Fruit fly (Drosophila melanogaster) whole organism, embryonic: ENCODE results near the gene Cep164.

Experiments
- Ada2b ChIP-seq: fragments of 200-800 bp; sonication (Bioruptor generic); IDR thresholded peaks from 2 replicates; pipeline ENCODE4 v1.3.6; 2022; ENCODE audit warnings: missing biosample characterization, missing genetic modification characterization
- Asciz ChIP-seq: fragments of 200-800 bp; sonication (Bioruptor generic); optimal IDR thresholded peaks from 2 replicates; lab custom pipeline; 2017; ENCODE audit warnings: missing biosample characterization, mild to moderate bottlenecking, missing genetic modification characterization, missing genetic modification reagents
- BEAF-32 ChIP-seq: fragments of 200-800 bp; sonication (Bioruptor generic); optimal IDR thresholded peaks from 3 replicates; lab custom pipeline; 2017; ENCODE audit warnings: missing biosample characterization, missing genetic modification characterization, mild to moderate bottlenecking, moderate library complexity, missing genetic modification reagents
- CG10321 ChIP-seq: fragments of 200-800 bp; sonication (Bioruptor generic); IDR thresholded peaks from 2 replicates; pipeline ENCODE4 v1.3.6; 2022; ENCODE audit warnings: missing biosample characterization, missing genetic modification characterization
- CG10959 ChIP-seq: fragments of 200-800 bp; sonication (Bioruptor generic); IDR thresholded peaks from 2 replicates; pipeline ENCODE4 v1.3.6; 2022; ENCODE audit warnings: missing biosample characterization, missing genetic modification characterization
- CG11093 ChIP-seq: fragments of 200-800 bp; sonication (Bioruptor generic); IDR thresholded peaks from 3 replicates; pipeline ENCODE4 v1.3.6; 2022; ENCODE audit warnings: missing biosample characterization, missing genetic modification characterization
- CG11560 ChIP-seq: fragments of 200-800 bp; sonication (Bioruptor generic); IDR thresholded peaks from 3 replicates; pipeline ENCODE4 v1.3.6; 2022; ENCODE audit warnings: missing biosample characterization, missing genetic modification characterization
- CG12104 ChIP-seq: fragments of 200-800 bp; sonication (Bioruptor generic); optimal IDR thresholded peaks from 3 replicates; lab custom pipeline; 2016; ENCODE audit warnings: missing biosample characterization, missing genetic modification characterization
- CG12155 ChIP-seq: fragments of 200-800 bp; sonication (Bioruptor generic); optimal IDR thresholded peaks from 3 replicates; lab custom pipeline; 2016; ENCODE audit warnings: missing biosample characterization, missing genetic modification characterization
- CG13123 ChIP-seq: fragments of 200-800 bp; sonication (Bioruptor generic); optimal IDR thresholded peaks from 2 replicates; lab custom pipeline; 2016; ENCODE audit warnings: missing biosample characterization, missing genetic modification characterization
- CG17802 ChIP-seq: fragments of 200-800 bp; sonication (Bioruptor generic); optimal IDR thresholded peaks from 2 replicates; lab custom pipeline; 2018; ENCODE audit warnings: missing biosample characterization, mild to moderate bottlenecking, missing genetic modification characterization, moderate library complexity
- CG2202 ChIP-seq: fragments of 200-800 bp; sonication (Bioruptor generic); optimal IDR thresholded peaks from 2 replicates; lab custom pipeline; 2018; ENCODE audit warnings: missing biosample characterization, mild to moderate bottlenecking, missing genetic modification characterization
- CG31224 ChIP-seq: fragments of 200-800 bp; sonication (Bioruptor generic); IDR thresholded peaks from 2 replicates; pipeline ENCODE4 v1.3.6; 2022; ENCODE audit warnings: missing biosample characterization, missing genetic modification characterization
- CG33213 ChIP-seq: fragments of 200-800 bp; sonication (Bioruptor generic); optimal IDR thresholded peaks from 3 replicates; lab custom pipeline; 2016; ENCODE audit warnings: missing biosample characterization, missing genetic modification characterization
- CG3726 ChIP-seq: fragments of 200-800 bp; sonication (Bioruptor generic); IDR thresholded peaks from 3 replicates; pipeline ENCODE4, ENCODE4 v1.3.6; 2022; ENCODE audit warnings: missing biosample characterization, missing genetic modification characterization
- CHES-1-like ChIP-seq: fragments of 200-800 bp; sonication (Bioruptor generic); optimal IDR thresholded peaks from 2 replicates; lab custom pipeline; 2016; ENCODE audit warnings: missing biosample characterization, missing genetic modification characterization
- Chrac-16 ChIP-seq: fragments of 200-800 bp; sonication (Bioruptor generic); optimal IDR thresholded peaks from 3 replicates; lab custom pipeline; 2016; ENCODE audit warnings: missing biosample characterization, missing genetic modification characterization
- D19A ChIP-seq: fragments of 200-800 bp; optimal IDR thresholded peaks from 3 replicates; lab custom pipeline; 2019; ENCODE audit warnings: missing biosample characterization, mild to moderate bottlenecking, missing genetic modification characterization, moderate library complexity
- Deaf1 ChIP-seq: fragments of 200-800 bp; optimal IDR thresholded peaks from 3 replicates; lab custom pipeline; 2019; ENCODE audit warnings: missing biosample characterization, mild to moderate bottlenecking, missing genetic modification characterization, moderate library complexity
- Gug ChIP-seq: fragments of 200-800 bp; sonication (Bioruptor generic); IDR thresholded peaks from 4 replicates; pipeline ENCODE4 v1.3.6; 2022; ENCODE audit warnings: missing biosample characterization, missing genetic modification characterization
- HLHmδ ChIP-seq: fragments of 200-800 bp; sonication (Bioruptor generic); optimal IDR thresholded peaks from 2 replicates; lab custom pipeline; 2018; ENCODE audit warnings: missing biosample characterization, mild to moderate bottlenecking, missing genetic modification characterization, moderate library complexity
- HmgD ChIP-seq: fragments of 200-800 bp; sonication (Bioruptor generic); optimal IDR thresholded peaks from 3 replicates; lab custom pipeline; 2016; ENCODE audit warnings: missing biosample characterization, missing genetic modification characterization
- Hmx ChIP-seq: fragments of 200-800 bp; sonication (Bioruptor generic); optimal IDR thresholded peaks from 2 replicates; lab custom pipeline; 2016; ENCODE audit warnings: missing biosample characterization, missing genetic modification characterization
- Hr39 ChIP-seq: fragments of >200 bp; optimal IDR thresholded peaks from 2 replicates; lab custom pipeline; 2017
- Lim3 ChIP-seq: fragments of 200-800 bp; sonication (Bioruptor generic); IDR thresholded peaks from 2 replicates; pipeline ENCODE4 v1.3.6; 2022; ENCODE audit warnings: missing biosample characterization, missing genetic modification characterization
- Meics ChIP-seq: fragments of 200-800 bp; sonication (Bioruptor generic); optimal IDR thresholded peaks from 2 replicates; lab custom pipeline; 2017; ENCODE audit warnings: missing biosample characterization, mild to moderate bottlenecking, missing genetic modification characterization
- Poxn ChIP-seq: fragments of 200-800 bp; sonication (Bioruptor generic); IDR thresholded peaks from 2 replicates; pipeline ENCODE4 v1.3.6; 2022; ENCODE audit warnings: missing biosample characterization, missing genetic modification characterization
- Ravus ChIP-seq: fragments of 200-800 bp; sonication (Bioruptor generic); IDR thresholded peaks from 2 replicates; pipeline ENCODE4 v1.3.6; 2022; ENCODE audit warnings: missing biosample characterization, missing genetic modification characterization
- az2 ChIP-seq: fragments of 200-800 bp; sonication (Bioruptor generic); optimal IDR thresholded peaks from 3 replicates; lab custom pipeline; 2016; ENCODE audit warnings: missing biosample characterization, missing genetic modification characterization
- chn ChIP-seq: fragments of 200-800 bp; sonication (Bioruptor generic); optimal IDR thresholded peaks from 2 replicates; lab custom pipeline; 2016; ENCODE audit warnings: missing biosample characterization, missing genetic modification characterization
- corto ChIP-seq: fragments of 200-800 bp; sonication (Bioruptor generic); optimal IDR thresholded peaks from 2 replicates; lab custom pipeline; 2016; ENCODE audit warnings: missing biosample characterization, mild to moderate bottlenecking, missing genetic modification characterization, moderate library complexity
- crp ChIP-seq, 2 experiments: fragments of 200-800 bp; sonication (Bioruptor generic); optimal IDR thresholded peaks; 2 replicates in 1 of 2; 3 replicates in 1 of 2; lab custom pipeline; 2017; ENCODE audit warnings: missing biosample characterization in 2 of 2, missing genetic modification characterization in 2 of 2, mild to moderate bottlenecking in 1 of 2, moderate library complexity in 1 of 2
- danr ChIP-seq: fragments of 200-800 bp; sonication (Bioruptor generic); IDR thresholded peaks from 2 replicates; pipeline ENCODE4 v1.3.6; 2022; ENCODE audit warnings: missing biosample characterization, missing genetic modification characterization
- en ChIP-seq: fragments of 200-800 bp; sonication (Bioruptor generic); optimal IDR thresholded peaks from 2 replicates; lab custom pipeline; 2016; ENCODE audit warnings: missing biosample characterization, missing genetic modification characterization
- fru ChIP-seq: fragments of >200 bp; optimal IDR thresholded peaks from 2 replicates; lab custom pipeline; 2017
- gem ChIP-seq: fragments of 200-800 bp; sonication (Bioruptor generic); optimal IDR thresholded peaks from 2 replicates; lab custom pipeline; 2019; ENCODE audit warnings: missing biosample characterization, mild to moderate bottlenecking, missing genetic modification characterization, moderate library complexity
- gfzf ChIP-seq: fragments of 200-800 bp; sonication (Bioruptor generic); optimal IDR thresholded peaks from 2 replicates; lab custom pipeline; 2016; ENCODE audit warnings: missing biosample characterization, mild to moderate bottlenecking, missing genetic modification characterization, moderate library complexity
- grau ChIP-seq: fragments of 200-800 bp; optimal IDR thresholded peaks from 3 replicates; lab custom pipeline; 2019; ENCODE audit warnings: missing biosample characterization, mild to moderate bottlenecking, missing genetic modification characterization, moderate library complexity
- hb ChIP-seq: fragments of 200-800 bp; sonication (Bioruptor generic); IDR thresholded peaks from 3 replicates; pipeline ENCODE4 v1.3.6; 2022; ENCODE audit warnings: missing biosample characterization, missing genetic modification characterization; ENCODE audit not compliant: partially characterized antibody
- ken ChIP-seq: fragments of 200-800 bp; sonication (Bioruptor generic); IDR thresholded peaks from 3 replicates; pipeline ENCODE4 v1.3.6; 2022; ENCODE audit warnings: missing biosample characterization, missing genetic modification characterization
- nom ChIP-seq: fragments of 200-800 bp; sonication (Bioruptor generic); optimal IDR thresholded peaks from 2 replicates; lab custom pipeline; 2017; ENCODE audit warnings: missing biosample characterization, missing genetic modification characterization, mild to moderate bottlenecking, moderate library complexity, missing genetic modification reagents
- pho ChIP-seq: fragments of 200-800 bp; sonication (Bioruptor generic); optimal IDR thresholded peaks from 2 replicates; lab custom pipeline; 2016; ENCODE audit warnings: missing biosample characterization, missing genetic modification characterization
- pzg ChIP-seq: fragments of 200-800 bp; sonication (Bioruptor generic); optimal IDR thresholded peaks from 3 replicates; lab custom pipeline; 2018; ENCODE audit warnings: missing biosample characterization, mild to moderate bottlenecking, missing genetic modification characterization, moderate library complexity
- sob ChIP-seq: fragments of 200-800 bp; sonication (Bioruptor generic); IDR thresholded peaks from 2 replicates; pipeline ENCODE4 v1.3.6; 2022; ENCODE audit warnings: missing biosample characterization, missing genetic modification characterization
- sr ChIP-seq: fragments of 200-800 bp; sonication (Bioruptor generic); IDR thresholded peaks from 3 replicates; pipeline ENCODE4 v1.3.6; 2022; ENCODE audit warnings: missing biosample characterization, missing genetic modification characterization
- ssp ChIP-seq: fragments of 200-800 bp; sonication (Bioruptor generic); IDR thresholded peaks from 2 replicates; pipeline ENCODE4 v1.3.6; 2022; ENCODE audit warnings: missing biosample characterization, missing genetic modification characterization
- wor ChIP-seq: fragments of 200-800 bp; sonication (Bioruptor generic); IDR thresholded peaks from 2 replicates; pipeline ENCODE4 v1.3.6; 2022; ENCODE audit warnings: missing biosample characterization, missing genetic modification characterization
- zf30C ChIP-seq: fragments of 200-800 bp; sonication (Bioruptor generic); optimal IDR thresholded peaks from 3 replicates; lab custom pipeline; 2018; ENCODE audit warnings: missing biosample characterization, mild to moderate bottlenecking, missing genetic modification characterization

The Cep164 gene

dm6 chrX:15982844-15983243, at the start of gene Cep164:
Gene Cep164 (minus strand): TSS chrX:15982944.
- TF ChIP-seq Hr39 (lab: Kevin White, UChicago) (no peak), Deaf1 (tag; lab: Kevin White, UChicago) (peak; percentile 22), chn (GFP tag; lab: Kevin White, UChicago) (no peak), pho (GFP tag; lab: Kevin White, UChicago) (no peak), pzg (GFP tag; lab: Kevin White, UChicago) (peak; percentile 15), HLHmδ (no peak), nom (GFP tag; lab: Kevin White, UChicago) (peak; percentile 6), fru (lab: Kevin White, UChicago) (no peak), ssp (GFP tag; lab: Robert Waterston, UW) (peak; percentile 42; the same call in 1 of the 2 replicates), CG12155 (GFP tag; lab: Kevin White, UChicago) (no peak), CG17802 (tag; lab: Kevin White, UChicago) (peak; percentile 55), gfzf (GFP tag; lab: Kevin White, UChicago) (peak; percentile 6), HmgD (GFP tag; lab: Kevin White, UChicago) (no peak)

dm6 chrX:16008814-16009213, 26.1 kb upstream of the Cep164 start, which contains the start of gene Muc14A:
Gene Muc14A (plus strand): TSS chrX:16009114.
- no peak for TF ChIP-seq Gug (GFP tag; lab: Robert Waterston, UW)
- no peak for TF ChIP-seq CG2202 (tag; lab: Kevin White, UChicago)
- TF ChIP-seq Asciz (GFP tag; lab: Kevin White, UChicago) = no peak
- TF ChIP-seq grau (tag; lab: Kevin White, UChicago) = no peak
- TF ChIP-seq CG31224 (GFP tag; lab: Robert Waterston, UW) = no peak
- no peak for TF ChIP-seq wor (GFP tag; lab: Robert Waterston, UW)
- TF ChIP-seq CG33213 (GFP tag; lab: Kevin White, UChicago) = no peak

dm6 chrX:16005551-16006197, 22.9 kb upstream of the Cep164 start, which contains the start of the genes vap and CG12698:
Gene vap (minus strand): TSS chrX:16005812.
Gene CG12698 (plus strand): TSS chrX:16006147.
- TF ChIP-seq sr (GFP tag; lab: Robert Waterston, UW) = no peak
- no peak for TF ChIP-seq Meics (GFP tag; lab: Kevin White, UChicago)
- TF ChIP-seq D19A (tag; lab: Kevin White, UChicago) = peak; percentile 7
- TF ChIP-seq Ravus (GFP tag; lab: Robert Waterston, UW) = no peak
- TF ChIP-seq az2 (GFP tag; lab: Kevin White, UChicago) = no peak
- TF ChIP-seq CG3726 = no peak
- peak; percentile 80 for TF ChIP-seq BEAF-32 (GFP tag; lab: Kevin White, UChicago)
- peak; percentile 84 for TF ChIP-seq pzg (GFP tag; lab: Kevin White, UChicago)
- TF ChIP-seq Poxn (GFP tag; lab: Robert Waterston, UW) = no peak
- TF ChIP-seq Lim3 = no peak
- no peak for TF ChIP-seq CHES-1-like (GFP tag; lab: Kevin White, UChicago)
- TF ChIP-seq CG11093 (GFP tag; lab: Robert Waterston, UW) = no peak
- TF ChIP-seq danr (GFP tag; lab: Robert Waterston, UW) = no peak
- no peak for TF ChIP-seq ken (GFP tag; lab: Robert Waterston, UW)
- no peak; the same call in 2 of the 3 replicates for TF ChIP-seq CG11560
- TF ChIP-seq CG13123 (GFP tag; lab: Kevin White, UChicago) = no peak
- no peak for TF ChIP-seq sob (GFP tag; lab: Robert Waterston, UW)
- TF ChIP-seq CG12104 (GFP tag; lab: Kevin White, UChicago) = no peak
- no peak for TF ChIP-seq en (GFP tag; lab: Kevin White, UChicago)
- no peak for TF ChIP-seq Hmx (GFP tag; lab: Kevin White, UChicago)
- TF ChIP-seq chn (GFP tag; lab: Kevin White, UChicago) = no peak
- TF ChIP-seq hb (GFP tag; lab: Robert Waterston, UW) = 0 out of 3 replicates have a peak, but pooled peaks have one; percentile 14
- TF ChIP-seq CG10321 (GFP tag; lab: Robert Waterston, UW) = no peak
- TF ChIP-seq Chrac-16 (GFP tag; lab: Kevin White, UChicago) = no peak
- no peak for TF ChIP-seq corto (GFP tag; lab: Kevin White, UChicago)
- TF ChIP-seq crp (GFP tag; optimal IDR thresholded peaks at IDR 0.05; lab: Kevin White, UChicago) = no peak
- no peak for TF ChIP-seq Ada2b (GFP tag; lab: Robert Waterston, UW)
- no peak for TF ChIP-seq zf30C (GFP tag; lab: Kevin White, UChicago)
- TF ChIP-seq gem = no peak
- no peak for TF ChIP-seq CG10959
